Worm (Caenorhabditis elegans): Measurements from ENCODE around the gene T26E4.4.
"Not testable (repeated sequence)": the region's sequence is repeated elsewhere in the genome, so short reads cannot be mapped to it uniquely, and the experiment has no call there.

Gene T26E4.4

DNA sequence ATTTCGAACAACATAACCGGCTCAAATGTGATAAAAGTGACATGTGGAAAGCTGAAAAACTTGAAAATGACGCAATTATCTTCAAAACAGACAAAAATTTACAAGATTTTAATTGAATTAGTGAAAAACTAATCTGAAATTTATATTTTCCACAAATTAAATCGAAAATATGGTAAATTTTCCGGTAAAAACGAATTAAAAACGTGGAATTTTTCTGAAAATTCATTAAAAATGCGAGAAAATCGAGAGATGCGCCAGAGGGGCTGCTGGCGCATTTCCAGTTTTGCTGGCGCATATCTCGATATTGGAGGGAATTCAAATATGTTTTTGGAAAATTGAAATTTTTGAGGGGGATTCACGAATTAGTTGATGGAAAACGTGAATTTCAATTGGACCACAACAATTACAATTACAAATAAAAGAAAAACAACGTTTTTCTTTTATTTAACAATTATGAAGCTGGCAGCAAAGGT, 26.2 kb downstream of the T26E4.4 start, which contains the start of the genes haf-3 and F57A10.2 (continued):
- TF ChIP-seq ztf-22 (GFP tag; optimal IDR thresholded peaks at IDR 0.05) (no peak), Y56A3A.18 (GFP tag; IDR thresholded peaks at IDR 0.05) (peak; percentile 71), F39B2.1 (GFP tag; IDR thresholded peaks at IDR 0.05) (0 out of 2 replicates have a peak, but pooled peaks have one; percentile 45), lin-54 (GFP tag; optimal IDR thresholded peaks at IDR 0.05) (peak; percentile 99), C06A6.2 (GFP tag; conservative IDR thresholded peaks at IDR 0.05) (peak; percentile 75), Y53G8AR.9 (GFP tag; conservative IDR thresholded peaks at IDR 0.05) (peak; percentile 91)

DNA sequence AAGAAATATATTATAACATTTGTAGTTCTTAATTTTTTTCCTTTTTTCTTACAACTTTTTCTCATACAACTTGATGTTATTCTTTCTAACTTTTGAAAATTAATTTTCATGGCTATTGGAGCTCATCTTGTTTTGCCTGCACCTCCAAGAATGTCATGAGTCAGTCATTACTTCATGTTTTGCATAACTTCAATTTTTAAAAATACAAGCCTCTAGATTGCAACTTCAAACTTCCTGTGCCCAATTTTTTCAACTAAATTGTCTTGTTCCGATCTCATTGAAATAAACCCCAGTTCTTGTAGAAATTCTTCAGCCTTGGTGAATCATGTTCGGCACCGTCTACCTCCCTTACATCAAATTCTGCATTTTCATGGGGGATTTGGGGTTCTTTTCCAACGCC, 33.9 kb downstream of the T26E4.4 start, which contains the start of gene str-9:
TSS of gene str-9 (plus strand) at position 301 of the 400 bp plus-strand sequence.
- TF ChIP-seq fkh-3 (tag; optimal IDR thresholded peaks at IDR 0.05) (no peak), tbx-9 (tag; optimal IDR thresholded peaks at IDR 0.05; ENCODE audit: borderline replicate concordance) (no peak), Y56A3A.18 (GFP tag; IDR thresholded peaks at IDR 0.05) (no peak), F57A8.1 (GFP tag; optimal IDR thresholded peaks at IDR 0.05) (no peak), akir-1 (GFP tag; optimal IDR thresholded peaks at IDR 0.05) (no peak), ztf-3 (GFP tag; optimal IDR thresholded peaks at IDR 0.05) (no peak), aptf-2 (GFP tag; conservative IDR thresholded peaks at IDR 0.05) (no peak), zim-3 (tag; optimal IDR thresholded peaks at IDR 0.05) (no peak), ceh-40 (GFP tag; IDR thresholded peaks at IDR 0.05) (no peak), atf-7 (tag; optimal IDR thresholded peaks at IDR 0.05) (no peak), nfya-1 (tag; optimal IDR thresholded peaks at IDR 0.05; ENCODE audit: borderline replicate concordance, insufficient read depth) (no peak), nfya-2 (GFP tag; IDR thresholded peaks at IDR 0.05) (no peak), madf-10 (tag; optimal IDR thresholded peaks at IDR 0.05) (no peak), chd-7 (tag; optimal IDR thresholded peaks at IDR 0.05) (no peak), ama-1 (optimal IDR thresholded peaks at IDR 0.05) (no peak), ama-1 (GFP tag; optimal IDR thresholded peaks at IDR 0.05) (no peak), mxl-1 (tag; optimal IDR thresholded peaks at IDR 0.05) (no peak), lir-1 (GFP tag; conservative IDR thresholded peaks at IDR 0.05) (no peak), tbp1 (GFP tag; optimal IDR thresholded peaks at IDR 0.05) (no peak)

DNA sequence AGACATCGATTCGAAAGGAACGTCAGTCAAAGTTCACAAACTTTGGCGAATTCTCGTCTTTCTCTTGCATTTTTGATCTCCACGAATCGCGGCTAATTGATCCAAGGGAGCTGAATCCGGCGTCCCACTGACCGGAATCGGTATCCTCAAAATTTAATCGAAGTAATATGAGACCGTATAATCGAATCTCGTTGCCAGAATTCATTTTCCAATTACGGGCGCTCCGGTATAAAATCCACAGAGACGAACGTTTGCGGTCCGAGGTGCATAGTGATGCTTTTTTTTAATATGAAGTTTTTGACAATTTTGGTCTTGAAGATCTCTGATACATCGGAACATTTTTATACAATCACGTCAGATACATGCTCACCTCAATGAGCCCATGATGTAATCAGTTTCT, 34.7 kb downstream of the T26E4.4 start:
- TF ChIP-seq nhr-80 (tag; optimal IDR thresholded peaks at IDR 0.05): no peak
- TF ChIP-seq attf-6 (GFP tag; IDR thresholded peaks at IDR 0.05): no peak
- TF ChIP-seq F22D6.2 (tag; optimal IDR thresholded peaks at IDR 0.05): no peak
- TF ChIP-seq F10E7.11 (tag; optimal IDR thresholded peaks at IDR 0.05): no peak
- no peak for TF ChIP-seq gei-17 (GFP tag; optimal IDR thresholded peaks at IDR 0.05)

DNA sequence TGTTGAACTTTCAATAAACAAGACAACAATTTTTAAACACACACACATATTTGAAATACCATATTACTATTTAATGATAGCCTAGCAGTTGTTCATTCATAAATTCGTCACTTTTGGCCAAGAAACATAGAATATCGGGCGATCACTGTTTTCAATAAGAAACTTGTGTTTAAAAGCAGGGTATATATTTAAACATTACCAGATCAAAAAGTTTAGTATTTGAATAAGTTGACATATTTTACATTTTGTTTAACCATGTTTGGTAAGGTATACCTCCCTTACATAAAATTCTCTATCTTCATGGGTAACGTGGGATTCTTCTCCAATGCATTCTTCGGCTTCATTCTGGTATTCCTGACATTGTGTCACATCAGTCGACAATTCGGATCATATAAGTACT, 37.6 kb downstream of the T26E4.4 start, which contains the start of gene str-8:
TSS of gene str-8 (plus strand) at position 301 of the 400 bp plus-strand sequence.
- not testable (repeated sequence) for TF ChIP-seq F10E7.11 (tag; optimal IDR thresholded peaks at IDR 0.05); aptf-3 (GFP tag; IDR thresholded peaks at IDR 0.05); F57C9.4 (tag; optimal IDR thresholded peaks at IDR 0.05)

DNA sequence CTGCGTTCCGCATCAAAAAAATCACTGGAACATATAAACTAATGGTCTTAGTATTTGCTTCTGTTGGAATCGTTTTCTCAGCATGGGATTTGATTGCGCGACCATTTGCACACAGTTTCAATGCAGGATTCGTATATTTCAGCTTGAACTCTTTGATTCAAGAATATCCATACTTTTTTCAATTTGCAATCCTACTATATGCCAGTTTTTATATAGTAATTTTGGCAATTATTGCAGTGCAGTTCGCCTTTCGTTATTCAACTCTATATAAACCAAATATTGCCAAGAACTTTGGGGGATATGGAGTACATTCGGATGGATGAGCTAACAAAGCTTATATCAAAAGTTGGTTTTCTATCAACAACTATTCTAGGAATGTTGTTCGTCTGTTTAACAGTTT, 39.4 kb downstream of the T26E4.4 start, which contains the start of gene str-5:
TSS of gene str-5 (plus strand) at position 301 of the 400 bp plus-strand sequence.
- TF ChIP-seq sdz-38 (tag; optimal IDR thresholded peaks at IDR 0.05); madf-8 (GFP tag; conservative IDR thresholded peaks at IDR 0.05); bed-2 (GFP tag; IDR thresholded peaks at IDR 0.05): not testable (repeated sequence)
